Fruit fly (Drosophila melanogaster) whole organism, embryonic: ENCODE results near the gene CG12081.

Experiments used
- Atf3 ChIP-seq: fragments of 200-800 bp; sonication (Bioruptor generic); optimal IDR thresholded peaks from 3 replicates; lab custom pipeline; 2016; ENCODE audit warnings: missing biosample characterization, missing genetic modification characterization
- Bdp1 ChIP-seq: fragments of 200-800 bp; sonication (Bioruptor generic); optimal IDR thresholded peaks from 3 replicates; lab custom pipeline; 2016; ENCODE audit warnings: missing biosample characterization, missing genetic modification characterization
- CG11723 ChIP-seq: fragments of 200-800 bp; sonication (Bioruptor generic); optimal IDR thresholded peaks from 2 replicates; lab custom pipeline; 2017; ENCODE audit warnings: missing biosample characterization, mild to moderate bottlenecking, missing genetic modification characterization
- CG12155 ChIP-seq: fragments of 200-800 bp; sonication (Bioruptor generic); optimal IDR thresholded peaks from 3 replicates; lab custom pipeline; 2016; ENCODE audit warnings: missing biosample characterization, missing genetic modification characterization
- CG12391 ChIP-seq: fragments of 200-800 bp; sonication (Bioruptor generic); optimal IDR thresholded peaks from 3 replicates; lab custom pipeline; 2018; ENCODE audit warnings: missing biosample characterization, mild to moderate bottlenecking, missing genetic modification characterization, moderate library complexity
- CG13296 ChIP-seq: fragments of 200-800 bp; sonication (Bioruptor generic); optimal IDR thresholded peaks from 3 replicates; lab custom pipeline; 2018; ENCODE audit warnings: missing biosample characterization, mild to moderate bottlenecking, missing genetic modification characterization
- CG13894 ChIP-seq: fragments of 200-800 bp; sonication (Bioruptor generic); optimal IDR thresholded peaks from 3 replicates; lab custom pipeline; 2018; ENCODE audit warnings: missing biosample characterization, mild to moderate bottlenecking, missing genetic modification characterization, moderate library complexity
- CG17359 ChIP-seq: fragments of 200-800 bp; sonication (Bioruptor generic); optimal IDR thresholded peaks from 3 replicates; lab custom pipeline; 2018; ENCODE audit warnings: missing biosample characterization, mild to moderate bottlenecking, missing genetic modification characterization, moderate library complexity
- CG2120 ChIP-seq: fragments of 200-800 bp; sonication (Bioruptor generic); optimal IDR thresholded peaks from 3 replicates; lab custom pipeline; 2016; ENCODE audit warnings: missing biosample characterization, missing genetic modification characterization
- CG30020 ChIP-seq: fragments of 200-800 bp; optimal IDR thresholded peaks from 2 replicates; lab custom pipeline; 2019; ENCODE audit warnings: missing biosample characterization, mild to moderate bottlenecking, missing genetic modification characterization, moderate library complexity
- CG5180 ChIP-seq: fragments of 200-800 bp; sonication (Bioruptor generic); optimal IDR thresholded peaks from 3 replicates; lab custom pipeline; 2017; ENCODE audit warnings: missing biosample characterization, missing genetic modification characterization, mild to moderate bottlenecking, moderate library complexity, missing genetic modification reagents
- CG6813 ChIP-seq: fragments of 200-800 bp; sonication (Bioruptor generic); optimal IDR thresholded peaks from 2 replicates; lab custom pipeline; 2017; ENCODE audit warnings: missing biosample characterization, missing genetic modification characterization, mild to moderate bottlenecking, moderate library complexity, missing genetic modification reagents
- CG7987 ChIP-seq: fragments of 200-800 bp; sonication (Bioruptor generic); optimal IDR thresholded peaks from 2 replicates; lab custom pipeline; 2018; ENCODE audit warnings: missing biosample characterization, mild to moderate bottlenecking, missing genetic modification characterization, moderate library complexity
- CG9932 ChIP-seq: fragments of 200-800 bp; sonication (Bioruptor generic); IDR thresholded peaks from 2 replicates; pipeline ENCODE4 v1.3.6; 2022; ENCODE audit warnings: missing biosample characterization, missing genetic modification characterization
- Chrac-16 ChIP-seq: fragments of 200-800 bp; sonication (Bioruptor generic); optimal IDR thresholded peaks from 3 replicates; lab custom pipeline; 2016; ENCODE audit warnings: missing biosample characterization, missing genetic modification characterization
- Dfd ChIP-seq, 2 experiments: fragments of >200 bp; optimal IDR thresholded peaks; 2 replicates each; lab custom pipeline; 2017; ENCODE audit warnings: missing biosample characterization in 2 of 2, missing genetic modification characterization in 2 of 2
- Doc3 ChIP-seq: fragments of 200-800 bp; sonication (Bioruptor generic); IDR thresholded peaks from 3 replicates; pipeline ENCODE4 v1.3.6; 2022; ENCODE audit warnings: missing biosample characterization, missing genetic modification characterization; ENCODE audit not compliant: partially characterized antibody
- Ets97D ChIP-seq: fragments of 200-800 bp; sonication (Bioruptor generic); optimal IDR thresholded peaks from 3 replicates; lab custom pipeline; 2016; ENCODE audit warnings: missing biosample characterization, missing genetic modification characterization
- GATAe ChIP-seq: fragments of 200-800 bp; sonication (Bioruptor generic); conservative IDR thresholded peaks from 2 replicates; pipeline ENCODE4 v1.3.6; 2022; ENCODE audit warnings: missing biosample characterization, missing genetic modification characterization
- HLH4C ChIP-seq: fragments of 200-800 bp; sonication (Bioruptor generic); IDR thresholded peaks from 3 replicates; pipeline ENCODE4 v1.3.6; 2022; ENCODE audit warnings: missing biosample characterization, missing genetic modification characterization; ENCODE audit not compliant: partially characterized antibody
- NFAT ChIP-seq: fragments of 200-800 bp; sonication (Bioruptor generic); IDR thresholded peaks from 2 replicates; pipeline ENCODE4 v1.3.6; 2022; ENCODE audit warnings: missing biosample characterization, missing genetic modification characterization
- Nf-YC ChIP-seq: fragments of 200-800 bp; optimal IDR thresholded peaks from 3 replicates; lab custom pipeline; 2019; ENCODE audit warnings: missing biosample characterization, mild to moderate bottlenecking, missing genetic modification characterization, moderate library complexity
- Oli ChIP-seq: fragments of 200-800 bp; sonication (Bioruptor generic); optimal IDR thresholded peaks from 2 replicates; lab custom pipeline; 2018; ENCODE audit warnings: missing biosample characterization, mild to moderate bottlenecking, missing genetic modification characterization, moderate library complexity
- Pdp1 ChIP-seq, 2 experiments: fragments of 200-800 bp; sonication (Bioruptor generic); optimal IDR thresholded peaks; 3 replicates each; lab custom pipeline; 2016; ENCODE audit warnings: missing biosample characterization in 2 of 2, missing genetic modification characterization in 2 of 2, mild to moderate bottlenecking in 1 of 2, moderate library complexity in 1 of 2
- Sry-δ ChIP-seq: fragments of 200-800 bp; sonication (Bioruptor generic); optimal IDR thresholded peaks from 2 replicates; lab custom pipeline; 2016; ENCODE audit warnings: missing biosample characterization, missing genetic modification characterization
- ac ChIP-seq: fragments of 200-800 bp; sonication (Bioruptor generic); optimal IDR thresholded peaks from 3 replicates; lab custom pipeline; 2017; ENCODE audit warnings: missing biosample characterization, mild to moderate bottlenecking, missing genetic modification characterization
- ap ChIP-seq: fragments of 200-800 bp; sonication (Bioruptor generic); IDR thresholded peaks from 2 replicates; pipeline ENCODE4 v1.3.6; 2022; ENCODE audit warnings: missing biosample characterization, missing genetic modification characterization
- ash1 ChIP-seq: fragments of 200-800 bp; sonication (Bioruptor generic); optimal IDR thresholded peaks from 2 replicates; lab custom pipeline; 2018; ENCODE audit warnings: missing biosample characterization, mild to moderate bottlenecking, missing genetic modification characterization
- bbx ChIP-seq: fragments of 200-800 bp; sonication (Bioruptor generic); IDR thresholded peaks from 2 replicates; pipeline ENCODE4 v1.3.6; 2022; ENCODE audit warnings: missing biosample characterization, missing genetic modification characterization; ENCODE audit not compliant: partially characterized antibody
- caup ChIP-seq: fragments of 200-800 bp; sonication (Bioruptor generic); optimal IDR thresholded peaks from 3 replicates; lab custom pipeline; 2017; ENCODE audit warnings: missing biosample characterization, mild to moderate bottlenecking, missing genetic modification characterization, moderate library complexity; ENCODE audit not compliant: severe bottlenecking
- dpn ChIP-seq, 2 experiments: fragments of 200-800 bp; sonication (Bioruptor generic); optimal IDR thresholded peaks; 3 replicates each; lab custom pipeline; 2016; ENCODE audit warnings: missing biosample characterization in 2 of 2, missing genetic modification characterization in 2 of 2
- emc ChIP-seq: fragments of 200-800 bp; sonication (Bioruptor generic); optimal IDR thresholded peaks from 2 replicates; lab custom pipeline; 2016; ENCODE audit warnings: missing biosample characterization, missing genetic modification characterization
- insv ChIP-seq, 2 experiments: fragments of 200-800 bp; sonication (Bioruptor generic); optimal IDR thresholded peaks; 3 replicates each; lab custom pipeline; 2016 to 2018; ENCODE audit warnings: missing biosample characterization in 2 of 2, missing genetic modification characterization in 2 of 2
- lbe ChIP-seq: fragments of 200-800 bp; sonication (Bioruptor generic); optimal IDR thresholded peaks from 2 replicates; lab custom pipeline; 2016; ENCODE audit warnings: missing biosample characterization, mild to moderate bottlenecking, missing genetic modification characterization
- oc ChIP-seq: fragments of 200-800 bp; sonication (Bioruptor generic); optimal IDR thresholded peaks from 2 replicates; lab custom pipeline; 2018; ENCODE audit warnings: missing biosample characterization, mild to moderate bottlenecking, missing genetic modification characterization, moderate library complexity
- pita ChIP-seq: fragments of 200-800 bp; sonication (Bioruptor generic); optimal IDR thresholded peaks from 2 replicates; lab custom pipeline; 2017; ENCODE audit warnings: missing biosample characterization, mild to moderate bottlenecking, missing genetic modification characterization
- prd ChIP-seq, 3 experiments: fragments of >200 bp in 2 of 3; fragments of 200-800 bp in 1 of 3; sonication (Bioruptor generic) in 1 of 3; optimal IDR thresholded peaks in 2 of 3; IDR thresholded peaks in 1 of 3; 2 replicates in 2 of 3; 3 replicates in 1 of 3; pipeline versions ENCODE4 v1.3.6 to Lab custom; 2017 to 2022; ENCODE audit warnings: missing biosample characterization in 1 of 3, missing genetic modification characterization in 1 of 3
- pros ChIP-seq: fragments of 200-800 bp; sonication (Bioruptor generic); optimal IDR thresholded peaks from 3 replicates; lab custom pipeline; 2019; ENCODE audit warnings: missing biosample characterization, mild to moderate bottlenecking, missing genetic modification characterization, moderate library complexity
- psq ChIP-seq: fragments of 200-800 bp; sonication (Bioruptor generic); optimal IDR thresholded peaks from 2 replicates; lab custom pipeline; 2017; ENCODE audit warnings: missing biosample characterization, missing genetic modification characterization
- repo ChIP-seq: fragments of 200-800 bp; sonication (Bioruptor generic); optimal IDR thresholded peaks from 2 replicates; lab custom pipeline; 2016; ENCODE audit warnings: missing biosample characterization, missing genetic modification characterization
- ro ChIP-seq: fragments of 200-800 bp; sonication (Bioruptor generic); IDR thresholded peaks from 2 replicates; pipeline ENCODE4 v1.3.6; 2022; ENCODE audit warnings: missing biosample characterization, missing genetic modification characterization
- salm ChIP-seq: fragments of 200-800 bp; sonication (Bioruptor generic); optimal IDR thresholded peaks from 2 replicates; lab custom pipeline; 2018; ENCODE audit warnings: missing biosample characterization, mild to moderate bottlenecking, missing genetic modification characterization
- sisA ChIP-seq: fragments of 200-800 bp; sonication (Bioruptor generic); IDR thresholded peaks from 2 replicates; pipeline ENCODE4 v1.3.6; 2022; ENCODE audit warnings: missing biosample characterization, missing genetic modification characterization
- slou ChIP-seq: fragments of 200-800 bp; sonication (Bioruptor generic); optimal IDR thresholded peaks from 3 replicates; lab custom pipeline; 2016; ENCODE audit warnings: missing biosample characterization, missing genetic modification characterization
- toy ChIP-seq: fragments of 200-800 bp; sonication (Bioruptor generic); IDR thresholded peaks from 2 replicates; pipeline ENCODE4 v1.3.6; 2022; ENCODE audit warnings: missing biosample characterization, missing genetic modification characterization
- vnd ChIP-seq: fragments of 200-800 bp; sonication (Bioruptor generic); IDR thresholded peaks from 3 replicates; pipeline ENCODE4 v1.3.6; 2022; ENCODE audit warnings: missing biosample characterization, missing genetic modification characterization; ENCODE audit not compliant: partially characterized antibody
- yki ChIP-seq: fragments of >200 bp; optimal IDR thresholded peaks from 3 replicates; lab custom pipeline; 2018
- zen ChIP-seq: fragments of 200-800 bp; sonication (Bioruptor generic); optimal IDR thresholded peaks from 3 replicates; lab custom pipeline; 2018; ENCODE audit warnings: missing biosample characterization, mild to moderate bottlenecking, missing genetic modification characterization, moderate library complexity

CG12081 gene

DNA sequence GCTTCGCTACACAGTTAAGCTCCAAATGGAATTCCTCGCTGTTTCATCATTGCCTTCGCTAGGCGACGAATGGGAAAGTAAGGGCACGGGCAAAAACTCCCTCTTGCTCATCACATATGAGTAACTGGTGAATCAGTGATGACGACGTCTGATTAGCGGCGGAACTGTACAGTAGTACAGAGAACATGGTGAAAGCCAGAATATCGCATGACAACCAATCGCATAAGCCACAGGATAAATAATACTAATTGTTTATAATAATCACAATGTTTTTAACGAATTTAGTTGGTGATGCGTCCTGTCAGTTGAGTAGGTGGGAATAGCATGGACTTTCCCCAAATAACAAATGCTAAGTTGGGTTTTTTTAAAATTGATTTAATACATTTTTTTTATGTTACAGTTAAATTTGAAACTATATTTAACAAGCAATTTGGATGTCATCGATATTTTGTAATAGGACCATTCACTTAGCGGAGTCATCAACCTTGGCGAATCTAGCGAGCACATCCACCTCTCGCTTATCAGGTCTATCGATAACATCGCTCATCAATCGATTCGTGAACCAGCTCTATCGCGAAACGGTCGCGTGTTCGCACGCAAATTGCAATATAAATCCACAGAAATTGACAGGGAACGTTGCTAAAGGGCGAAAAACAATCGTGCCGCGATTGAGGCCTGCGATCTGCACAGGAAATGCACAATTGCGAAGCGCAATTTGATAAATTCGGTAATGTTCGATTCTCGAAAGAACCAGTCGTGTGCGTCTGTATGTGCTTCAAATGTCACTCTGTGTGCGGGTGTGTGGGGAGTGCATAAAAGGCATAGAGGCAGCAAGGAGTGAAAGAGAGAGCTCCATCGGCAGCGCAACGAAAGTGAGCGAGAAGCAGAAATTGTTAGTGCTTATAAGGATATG lies 28.3 kb upstream of the CG12081 start, which contains the start of the genes CG12112 and Trf4-1 (continued):
- TF ChIP-seq sisA (GFP tag; lab: Robert Waterston, UW) (no peak), CG11723 (GFP tag; lab: Kevin White, UChicago) (no peak), CG30020 (tag; lab: Kevin White, UChicago) (peak; percentile 18), Dfd (GFP tag; optimal IDR thresholded peaks at IDR 0.05; lab: Kevin White, UChicago) (no peak), CG2120 (GFP tag; lab: Kevin White, UChicago) (peak; percentile 45), caup (GFP tag; lab: Kevin White, UChicago) (no peak), Nf-YC (tag; lab: Kevin White, UChicago) (peak; percentile 31), NFAT (GFP tag; lab: Robert Waterston, UW) (no peak), insv (GFP tag; optimal IDR thresholded peaks at IDR 0.05; lab: Kevin White, UChicago) (no peak), HLH4C (GFP tag; lab: Robert Waterston, UW) (peak; percentile 79), CG13296 (no peak), Doc3 (GFP tag; lab: Robert Waterston, UW) (peak; percentile 54; the same call in 2 of the 3 replicates), dpn (GFP tag; optimal IDR thresholded peaks at IDR 0.05; lab: Kevin White, UChicago) (peak in 1 of 2 experiments; percentile 2), Bdp1 (GFP tag; lab: Kevin White, UChicago) (peak; percentile 4), GATAe (GFP tag; lab: Robert Waterston, UW) (no peak), ro (GFP tag; lab: Robert Waterston, UW) (no peak), Pdp1 (GFP tag; optimal IDR thresholded peaks at IDR 0.05; lab: Kevin White, UChicago) (no peak), zen (tag; lab: Kevin White, UChicago) (peak; percentile 31), bbx (peak; percentile 71), slou (GFP tag; lab: Kevin White, UChicago) (no peak), yki (no peak), ap (no peak), toy (GFP tag; lab: Robert Waterston, UW) (no peak), CG13894 (tag; lab: Kevin White, UChicago) (peak; percentile 60), Sry-δ (GFP tag; lab: Kevin White, UChicago) (peak; percentile 91), pros (GFP tag; lab: Kevin White, UChicago) (peak; percentile 66), oc (no peak), ac (no peak), repo (no peak), psq (GFP tag; lab: Kevin White, UChicago) (peak; percentile 31), CG12155 (GFP tag; lab: Kevin White, UChicago) (peak; percentile 55), salm (tag; lab: Kevin White, UChicago) (no peak), vnd (GFP tag; lab: Robert Waterston, UW) (peak; percentile 65; the same call in 2 of the 3 replicates), pita (GFP tag; lab: Kevin White, UChicago) (peak; percentile 80), CG6813 (GFP tag; lab: Kevin White, UChicago) (no peak), CG9932 (peak; percentile 42; the same call in 1 of the 2 replicates), CG17359 (tag; lab: Kevin White, UChicago) (no peak), Chrac-16 (GFP tag; lab: Kevin White, UChicago) (peak; percentile 30), ash1 (GFP tag; lab: Kevin White, UChicago) (no peak), Atf3 (no peak), CG12391 (tag; lab: Kevin White, UChicago) (peak; percentile 10), lbe (GFP tag; lab: Kevin White, UChicago) (peak; percentile 45), Oli (tag; lab: Kevin White, UChicago) (no peak), prd (optimal IDR thresholded peaks at IDR 0.05; lab: Kevin White, UChicago) (no peak), prd (GFP tag; IDR thresholded peaks at IDR 0.05; lab: Robert Waterston, UW) (no peak), CG7987 (GFP tag; lab: Kevin White, UChicago) (no peak), emc (GFP tag; lab: Kevin White, UChicago) (no peak), Ets97D (peak; percentile 57), CG5180 (GFP tag; lab: Kevin White, UChicago) (no peak)
